Fruit fly (Drosophila melanogaster) whole organism, embryonic: ENCODE results near the gene bb8.

Experiments used
- Atf3 ChIP-seq: fragments of 200-800 bp; sonication (Bioruptor generic); optimal IDR thresholded peaks from 3 replicates; lab custom pipeline; 2016; ENCODE audit warnings: missing biosample characterization, missing genetic modification characterization
- Atf6 ChIP-seq: fragments of 200-800 bp; sonication (Bioruptor generic); IDR thresholded peaks from 2 replicates; pipeline ENCODE4 v1.3.6; 2022; ENCODE audit warnings: missing biosample characterization, missing genetic modification characterization
- B-H2 ChIP-seq: fragments of 200-800 bp; sonication (Bioruptor generic); optimal IDR thresholded peaks from 2 replicates; lab custom pipeline; 2018; ENCODE audit warnings: missing biosample characterization, mild to moderate bottlenecking, missing genetic modification characterization
- Bdp1 ChIP-seq: fragments of 200-800 bp; sonication (Bioruptor generic); optimal IDR thresholded peaks from 3 replicates; lab custom pipeline; 2016; ENCODE audit warnings: missing biosample characterization, missing genetic modification characterization
- BtbVII ChIP-seq: fragments of 200-800 bp; sonication (Bioruptor generic); optimal IDR thresholded peaks from 3 replicates; lab custom pipeline; 2017; ENCODE audit warnings: missing biosample characterization, mild to moderate bottlenecking, missing genetic modification characterization
- CG10565 ChIP-seq: fragments of 200-800 bp; sonication (Bioruptor generic); optimal IDR thresholded peaks from 3 replicates; lab custom pipeline; 2016; ENCODE audit warnings: missing biosample characterization, mild to moderate bottlenecking, missing genetic modification characterization
- CG11456 ChIP-seq: fragments of 200-800 bp; sonication (Bioruptor generic); IDR thresholded peaks from 3 replicates; pipeline ENCODE4 v1.3.6; 2022; ENCODE audit warnings: missing biosample characterization, missing genetic modification characterization
- CG15479 ChIP-seq: fragments of 200-800 bp; sonication (Bioruptor generic); optimal IDR thresholded peaks from 3 replicates; lab custom pipeline; 2019; ENCODE audit warnings: missing biosample characterization, mild to moderate bottlenecking, missing genetic modification characterization, moderate library complexity
- CG17328 ChIP-seq: fragments of 200-800 bp; sonication (Bioruptor generic); IDR thresholded peaks from 2 replicates; pipeline ENCODE4 v1.3.6; 2022; ENCODE audit warnings: missing biosample characterization, missing genetic modification characterization
- CG1832 ChIP-seq: fragments of 200-800 bp; sonication (Bioruptor generic); optimal IDR thresholded peaks from 2 replicates; lab custom pipeline; 2017; ENCODE audit warnings: missing biosample characterization, mild to moderate bottlenecking, missing genetic modification characterization, inconsistent platforms
- CG18764 ChIP-seq: fragments of 200-800 bp; sonication (Bioruptor generic); optimal IDR thresholded peaks from 3 replicates; lab custom pipeline; 2016; ENCODE audit warnings: missing biosample characterization, missing genetic modification characterization
- CG2678 ChIP-seq: fragments of 200-800 bp; sonication (Bioruptor generic); optimal IDR thresholded peaks from 3 replicates; lab custom pipeline; 2019; ENCODE audit warnings: missing biosample characterization, mild to moderate bottlenecking, missing genetic modification characterization, moderate library complexity
- CG2875 ChIP-seq: fragments of 200-800 bp; sonication (Bioruptor generic); optimal IDR thresholded peaks from 2 replicates; lab custom pipeline; 2017; ENCODE audit warnings: missing biosample characterization, mild to moderate bottlenecking, missing genetic modification characterization, missing genetic modification reagents
- CG42726 ChIP-seq: fragments of 200-800 bp; sonication (Bioruptor generic); IDR thresholded peaks from 2 replicates; pipeline ENCODE4 v1.3.6; 2022; ENCODE audit warnings: missing biosample characterization, missing genetic modification characterization; ENCODE audit not compliant: partially characterized antibody
- CG4360 ChIP-seq: fragments of 200-800 bp; sonication (Bioruptor generic); IDR thresholded peaks from 2 replicates; pipeline ENCODE4 v1.3.6; 2022; ENCODE audit warnings: missing biosample characterization, missing genetic modification characterization
- CG4617 ChIP-seq: fragments of 200-800 bp; sonication (Bioruptor generic); optimal IDR thresholded peaks from 3 replicates; lab custom pipeline; 2016; ENCODE audit warnings: missing biosample characterization, missing genetic modification characterization, borderline replicate concordance
- CG5180 ChIP-seq: fragments of 200-800 bp; sonication (Bioruptor generic); optimal IDR thresholded peaks from 3 replicates; lab custom pipeline; 2017; ENCODE audit warnings: missing biosample characterization, missing genetic modification characterization, mild to moderate bottlenecking, moderate library complexity, missing genetic modification reagents
- CG8290 ChIP-seq, 3 experiments: fragments of 200-800 bp; sonication (Bioruptor generic); optimal IDR thresholded peaks; 2 replicates each; lab custom pipeline; 2016 to 2019; ENCODE audit warnings: missing biosample characterization in 3 of 3, missing genetic modification characterization in 3 of 3, mild to moderate bottlenecking in 2 of 3, moderate library complexity in 1 of 3
- Doc3 ChIP-seq: fragments of 200-800 bp; sonication (Bioruptor generic); IDR thresholded peaks from 3 replicates; pipeline ENCODE4 v1.3.6; 2022; ENCODE audit warnings: missing biosample characterization, missing genetic modification characterization; ENCODE audit not compliant: partially characterized antibody
- ERR ChIP-seq: fragments of 200-800 bp; sonication (Bioruptor generic); optimal IDR thresholded peaks from 2 replicates; lab custom pipeline; 2016; ENCODE audit warnings: missing biosample characterization, missing genetic modification characterization
- Elba2 ChIP-seq: fragments of 200-800 bp; sonication (Bioruptor generic); optimal IDR thresholded peaks from 3 replicates; lab custom pipeline; 2016; ENCODE audit warnings: missing biosample characterization, missing genetic modification characterization
- Ets65A ChIP-seq: fragments of 200-800 bp; sonication (Bioruptor generic); peaks from one replicate; lab custom pipeline; 2016; ENCODE audit warnings: missing biosample characterization, missing genetic modification characterization
- HmgZ ChIP-seq: fragments of 200-800 bp; sonication (Bioruptor generic); optimal IDR thresholded peaks from 2 replicates; lab custom pipeline; 2018; ENCODE audit warnings: missing biosample characterization, mild to moderate bottlenecking, missing genetic modification characterization
- Hmx ChIP-seq: fragments of 200-800 bp; sonication (Bioruptor generic); optimal IDR thresholded peaks from 2 replicates; lab custom pipeline; 2016; ENCODE audit warnings: missing biosample characterization, missing genetic modification characterization
- MBD-R2 ChIP-seq: fragments of 200-800 bp; sonication (Bioruptor generic); IDR thresholded peaks from 2 replicates; pipeline ENCODE4 v1.3.6; 2022; ENCODE audit warnings: missing biosample characterization, missing genetic modification characterization
- MESR4 ChIP-seq: fragments of 200-800 bp; sonication (Bioruptor generic); optimal IDR thresholded peaks from 2 replicates; lab custom pipeline; 2018; ENCODE audit warnings: missing biosample characterization, mild to moderate bottlenecking, missing genetic modification characterization, moderate library complexity
- Max ChIP-seq: fragments of 200-800 bp; sonication (Bioruptor generic); optimal IDR thresholded peaks from 2 replicates; lab custom pipeline; 2016; ENCODE audit warnings: missing biosample characterization, mild to moderate bottlenecking, missing genetic modification characterization
- Med ChIP-seq: fragments of 200-800 bp; sonication (Bioruptor generic); peaks from one replicate; lab custom pipeline; 2016; ENCODE audit warnings: missing biosample characterization, missing genetic modification characterization, mild to moderate bottlenecking, inconsistent platforms, moderate library complexity
- Neu2 ChIP-seq: fragments of 200-800 bp; sonication (Bioruptor generic); optimal IDR thresholded peaks from 3 replicates; lab custom pipeline; 2016; ENCODE audit warnings: missing biosample characterization, missing genetic modification characterization, borderline replicate concordance
- Nf-YA ChIP-seq: fragments of 200-800 bp; sonication (Bioruptor generic); IDR thresholded peaks from 2 replicates; pipeline ENCODE4 v1.3.6; 2022; ENCODE audit warnings: missing biosample characterization, missing genetic modification characterization
- Side ChIP-seq: fragments of 200-800 bp; sonication (Bioruptor generic); optimal IDR thresholded peaks from 2 replicates; lab custom pipeline; 2016; ENCODE audit warnings: missing biosample characterization, missing genetic modification characterization
- Tbp ChIP-seq: fragments of >200 bp; optimal IDR thresholded peaks from 2 replicates; lab custom pipeline; 2018; ENCODE audit warnings: missing biosample characterization, missing genetic modification characterization
- corto ChIP-seq: fragments of 200-800 bp; sonication (Bioruptor generic); optimal IDR thresholded peaks from 2 replicates; lab custom pipeline; 2016; ENCODE audit warnings: missing biosample characterization, mild to moderate bottlenecking, missing genetic modification characterization, moderate library complexity
- da ChIP-seq: fragments of 200-800 bp; sonication (Bioruptor generic); optimal IDR thresholded peaks from 2 replicates; lab custom pipeline; 2016; ENCODE audit warnings: missing biosample characterization, missing genetic modification characterization
- danr ChIP-seq: fragments of 200-800 bp; sonication (Bioruptor generic); IDR thresholded peaks from 2 replicates; pipeline ENCODE4 v1.3.6; 2022; ENCODE audit warnings: missing biosample characterization, missing genetic modification characterization
- dati ChIP-seq: fragments of 200-800 bp; sonication (Bioruptor generic); IDR thresholded peaks from 2 replicates; pipeline ENCODE4 v1.3.6; 2022; ENCODE audit warnings: missing biosample characterization, missing genetic modification characterization
- ems ChIP-seq: fragments of 200-800 bp; sonication (Bioruptor generic); optimal IDR thresholded peaks from 3 replicates; lab custom pipeline; 2016; ENCODE audit warnings: missing biosample characterization, missing genetic modification characterization
- fd64A ChIP-seq: fragments of 200-800 bp; sonication (Bioruptor generic); optimal IDR thresholded peaks from 3 replicates; lab custom pipeline; 2018; ENCODE audit warnings: missing biosample characterization, mild to moderate bottlenecking, missing genetic modification characterization
- jing ChIP-seq: fragments of 200-800 bp; sonication (Bioruptor generic); optimal IDR thresholded peaks from 2 replicates; lab custom pipeline; 2018; ENCODE audit warnings: missing biosample characterization, mild to moderate bottlenecking, missing genetic modification characterization
- kay ChIP-seq: fragments of 200-800 bp; sonication (Bioruptor generic); optimal IDR thresholded peaks from 2 replicates; lab custom pipeline; 2016; ENCODE audit warnings: missing biosample characterization, missing genetic modification characterization
- nerfin-1 ChIP-seq: fragments of 200-800 bp; sonication (Bioruptor generic); optimal IDR thresholded peaks from 3 replicates; lab custom pipeline; 2019; ENCODE audit warnings: missing biosample characterization, mild to moderate bottlenecking, missing genetic modification characterization, moderate library complexity
- schlank ChIP-seq: fragments of 200-800 bp; sonication (Bioruptor generic); optimal IDR thresholded peaks from 2 replicates; lab custom pipeline; 2018; ENCODE audit warnings: missing biosample characterization, mild to moderate bottlenecking, missing genetic modification characterization
- sd ChIP-seq: fragments of 200-800 bp; sonication (Bioruptor generic); optimal IDR thresholded peaks from 3 replicates; lab custom pipeline; 2018; ENCODE audit warnings: missing biosample characterization, mild to moderate bottlenecking, missing genetic modification characterization, moderate library complexity
- ssp ChIP-seq: fragments of 200-800 bp; sonication (Bioruptor generic); IDR thresholded peaks from 2 replicates; pipeline ENCODE4 v1.3.6; 2022; ENCODE audit warnings: missing biosample characterization, missing genetic modification characterization
- tio ChIP-seq: fragments of 200-800 bp; sonication (Bioruptor generic); optimal IDR thresholded peaks from 2 replicates; lab custom pipeline; 2017; ENCODE audit warnings: missing biosample characterization, missing genetic modification characterization, inconsistent platforms
- tll ChIP-seq, 2 experiments: fragments of 200-800 bp in 1 of 2; fragments of >200 bp in 1 of 2; sonication (Bioruptor generic) in 1 of 2; optimal IDR thresholded peaks; 2 replicates each; lab custom pipeline; 2017 to 2019; ENCODE audit warnings: missing biosample characterization in 2 of 2, missing genetic modification characterization in 2 of 2, mild to moderate bottlenecking in 1 of 2, moderate library complexity in 1 of 2
- tna ChIP-seq: fragments of 200-800 bp; sonication (Bioruptor generic); IDR thresholded peaks from 2 replicates; pipeline ENCODE4 v1.3.6; 2022; ENCODE audit warnings: missing biosample characterization, missing genetic modification characterization; ENCODE audit not compliant: partially characterized antibody
- trh ChIP-seq: fragments of 200-800 bp; sonication (Bioruptor generic); optimal IDR thresholded peaks from 2 replicates; lab custom pipeline; 2016; ENCODE audit warnings: missing biosample characterization, missing genetic modification characterization
- wdn ChIP-seq: fragments of 200-800 bp; sonication (Bioruptor generic); IDR thresholded peaks from 2 replicates; pipeline ENCODE4 v1.3.6; 2022; ENCODE audit warnings: missing biosample characterization, missing genetic modification characterization
- zen2 ChIP-seq: fragments of 200-800 bp; sonication (Bioruptor generic); IDR thresholded peaks from 3 replicates; pipeline ENCODE4 v1.3.6; 2022; ENCODE audit warnings: missing biosample characterization, missing genetic modification characterization; ENCODE audit not compliant: partially characterized antibody

The bb8 gene

dm6 chr3R:23280806-23281257 lies 9.2 kb downstream of the bb8 start, which contains the start of the genes orb and Cdc16 (continued):
- TF ChIP-seq ems (GFP tag; lab: Kevin White, UChicago), result peak; percentile 84
- TF ChIP-seq ssp (GFP tag; lab: Robert Waterston, UW), result peak; percentile 79
- TF ChIP-seq Hmx (GFP tag; lab: Kevin White, UChicago), result peak; percentile 25
- TF ChIP-seq B-H2 (GFP tag; lab: Kevin White, UChicago), result peak; percentile 90
- TF ChIP-seq Side (GFP tag; lab: Kevin White, UChicago), result peak; percentile 57
- peak; percentile 52 for TF ChIP-seq Atf3 (GFP tag; lab: Kevin White, UChicago)
- TF ChIP-seq HmgZ, result peak; percentile 91
- TF ChIP-seq BtbVII, result peak; percentile 88
- peak; percentile 86 for TF ChIP-seq tio
- peak; percentile 74; the same call in 1 of the 2 replicates for TF ChIP-seq dati
- TF ChIP-seq CG5180 (GFP tag; lab: Kevin White, UChicago), result peak; percentile 99
- peak; percentile 86 for TF ChIP-seq trh (GFP tag; lab: Kevin White, UChicago)
- no peak for TF ChIP-seq CG15479 (GFP tag; lab: Kevin White, UChicago)
- TF ChIP-seq MESR4 (GFP tag; lab: Kevin White, UChicago), result peak; percentile 55
- TF ChIP-seq Med (GFP tag; lab: Kevin White, UChicago), result peak; percentile 95
- peak; percentile 76 for TF ChIP-seq CG2875 (GFP tag; lab: Kevin White, UChicago)
- TF ChIP-seq Tbp (GFP tag; lab: Kevin White, UChicago), result no peak
- TF ChIP-seq Nf-YA (GFP tag; lab: Robert Waterston, UW), result peak; percentile 71
- TF ChIP-seq nerfin-1 (tag; lab: Kevin White, UChicago), result peak; percentile 84
- TF ChIP-seq sd (tag; lab: Kevin White, UChicago), result peak; percentile 67
- TF ChIP-seq Atf6 (GFP tag; lab: Robert Waterston, UW), result peak; percentile 91
- TF ChIP-seq CG4617 (GFP tag; lab: Kevin White, UChicago), result peak; percentile 83
- no peak for TF ChIP-seq fd64A
- peak; percentile 62 for TF ChIP-seq Bdp1 (GFP tag; lab: Kevin White, UChicago)
- TF ChIP-seq kay (GFP tag; lab: Kevin White, UChicago), result peak; percentile 90
- peak; percentile 42 for TF ChIP-seq CG4360
- TF ChIP-seq tna (GFP tag; lab: Robert Waterston, UW), result no peak
- TF ChIP-seq tll (GFP tag; optimal IDR thresholded peaks at IDR 0.05; lab: Kevin White, UChicago), result no peak
- peak; percentile 96 for TF ChIP-seq Ets65A
- peak; percentile 85 for TF ChIP-seq wdn
- TF ChIP-seq CG1832 (GFP tag; lab: Kevin White, UChicago), result no peak
- TF ChIP-seq Neu2 (GFP tag; lab: Kevin White, UChicago), result no peak
- TF ChIP-seq da (GFP tag; lab: Kevin White, UChicago), result peak; percentile 16
- peak; percentile 56 for TF ChIP-seq schlank (tag; lab: Kevin White, UChicago)
- TF ChIP-seq MBD-R2, result peak; percentile 99
- TF ChIP-seq Elba2, result peak; percentile 81
- no peak for TF ChIP-seq zen2 (GFP tag; lab: Robert Waterston, UW)
- TF ChIP-seq jing, result peak; percentile 67
- TF ChIP-seq CG8290 (GFP tag; optimal IDR thresholded peaks at IDR 0.05; lab: Kevin White, UChicago), result peak; percentile 73
- TF ChIP-seq CG8290 (tag; optimal IDR thresholded peaks at IDR 0.05; lab: Kevin White, UChicago), result peak in 1 of 2 experiments; percentile 87
- TF ChIP-seq CG42726 (GFP tag; lab: Robert Waterston, UW), result no peak
- peak; percentile 55 for TF ChIP-seq corto (GFP tag; lab: Kevin White, UChicago)
- TF ChIP-seq danr (GFP tag; lab: Robert Waterston, UW), result peak; percentile 60; the same call in 1 of the 2 replicates
- TF ChIP-seq ERR (GFP tag; lab: Kevin White, UChicago), result no peak
- TF ChIP-seq CG10565 (GFP tag; lab: Kevin White, UChicago), result no peak
- peak; percentile 90 for TF ChIP-seq CG18764 (GFP tag; lab: Kevin White, UChicago)
- peak; percentile 82 for TF ChIP-seq Max
- peak; percentile 94 for TF ChIP-seq CG17328 (GFP tag; lab: Robert Waterston, UW)
- TF ChIP-seq CG11456 (GFP tag; lab: Robert Waterston, UW), result peak; percentile 94
- peak; percentile 94 for TF ChIP-seq CG2678 (tag; lab: Kevin White, UChicago)
- TF ChIP-seq Doc3 (GFP tag; lab: Robert Waterston, UW), result no peak
